Worm (Caenorhabditis elegans) whole organism, L3 larva: ENCODE measurements around the gene rps-14.
A peak's percentile ranks its signal among the peaks of the same experiment; 100 is the strongest.

Experiments
- R02D3.7 ChIP-seq: fragments of 150-350 bp; optimal IDR thresholded peaks from 2 replicates; lab custom pipeline; 2014; ENCODE audit warnings: missing biosample characterization, missing genetic modification characterization
- ZK546.5 ChIP-seq: sonication (generic microtip); optimal IDR thresholded peaks from 2 replicates; lab custom pipeline; 2017; ENCODE audit warnings: missing biosample characterization, missing genetic modification characterization
- ama-1 ChIP-seq: fragments of 150-350 bp; optimal IDR thresholded peaks from 2 replicates; lab custom pipeline; 2018
- ceh-28 ChIP-seq: fragments of 150-350 bp; optimal IDR thresholded peaks from 2 replicates; lab custom pipeline; 2014; ENCODE audit warnings: missing biosample characterization, missing genetic modification reagents, missing genetic modification characterization
- ceh-9 ChIP-seq: sonication (generic microtip); optimal IDR thresholded peaks from 2 replicates; lab custom pipeline; 2018; ENCODE audit warnings: missing biosample characterization, missing genetic modification characterization
- daf-12 ChIP-seq: fragments of 150-350 bp; optimal IDR thresholded peaks from 2 replicates; lab custom pipeline; 2014; ENCODE audit warnings: missing biosample characterization, missing genetic modification reagents, missing genetic modification characterization
- egl-27 ChIP-seq: sonication (generic microtip); optimal IDR thresholded peaks from 4 replicates; lab custom pipeline; 2017; ENCODE audit warnings: missing biosample characterization, missing genetic modification reagents, missing genetic modification characterization
- egl-5 ChIP-seq: fragments of 150-350 bp; optimal IDR thresholded peaks from 2 replicates; lab custom pipeline; 2017; ENCODE audit warnings: missing biosample characterization, missing genetic modification reagents, missing genetic modification characterization, inconsistent platforms
- elt-1 ChIP-seq: fragments of 150-350 bp; optimal IDR thresholded peaks from 2 replicates; lab custom pipeline; 2014; ENCODE audit warnings: missing biosample characterization, missing genetic modification characterization
- elt-2 ChIP-seq: sonication (generic microtip); optimal IDR thresholded peaks from 2 replicates; lab custom pipeline; 2016; ENCODE audit warnings: missing genetic modification reagents, mild to moderate bottlenecking, missing genetic modification characterization, missing compliant biosample characterization
- elt-3 ChIP-seq, 3 experiments: fragments of 150-350 bp in 1 of 3; sonication (generic microtip) in 2 of 3; optimal IDR thresholded peaks; 2 replicates in 2 of 3; 4 replicates in 1 of 3; lab custom pipeline; 2014 to 2017; ENCODE audit warnings: missing biosample characterization in 3 of 3, missing genetic modification characterization in 3 of 3
- fkh-10 ChIP-seq: sonication (generic microtip); optimal IDR thresholded peaks from 2 replicates; lab custom pipeline; 2017; ENCODE audit warnings: missing biosample characterization, missing genetic modification reagents, missing genetic modification characterization
- fkh-2 ChIP-seq: fragments of 150-350 bp; optimal IDR thresholded peaks from 2 replicates; lab custom pipeline; 2014; ENCODE audit warnings: missing biosample characterization, missing genetic modification reagents, missing genetic modification characterization
- fos-1 ChIP-seq: fragments of 150-350 bp; optimal IDR thresholded peaks from 2 replicates; lab custom pipeline; 2014; ENCODE audit warnings: missing biosample characterization, missing genetic modification characterization
- lin-15B ChIP-seq: fragments of 150-350 bp; optimal IDR thresholded peaks from 2 replicates; lab custom pipeline; 2014; ENCODE audit warnings: missing biosample characterization, missing genetic modification characterization
- lsy-12 ChIP-seq: sonication (generic microtip); optimal IDR thresholded peaks from 2 replicates; lab custom pipeline; 2016; ENCODE audit warnings: mild to moderate bottlenecking, missing genetic modification characterization, missing compliant biosample characterization
- mdl-1 ChIP-seq: fragments of 150-350 bp; optimal IDR thresholded peaks from 2 replicates; lab custom pipeline; 2014; ENCODE audit warnings: missing biosample characterization, missing genetic modification characterization
- mml-1 ChIP-seq: fragments of 150-350 bp; sonication (generic microtip); optimal IDR thresholded peaks from 3 replicates; lab custom pipeline; 2014; ENCODE audit warnings: missing biosample characterization, missing genetic modification characterization
- nfya-1 ChIP-seq: sonication (generic microtip); optimal IDR thresholded peaks from 2 replicates; lab custom pipeline; 2017; ENCODE audit warnings: missing genetic modification characterization, mild to moderate bottlenecking, missing compliant biosample characterization, antibody characterized with exemption, moderate library complexity; ENCODE audit not compliant: insufficient read depth
- nhr-11 ChIP-seq: fragments of 150-350 bp; optimal IDR thresholded peaks from 2 replicates; lab custom pipeline; 2014; ENCODE audit warnings: missing biosample characterization, missing genetic modification characterization
- nhr-12 ChIP-seq: fragments of 150-350 bp; optimal IDR thresholded peaks from 2 replicates; lab custom pipeline; 2014; ENCODE audit warnings: missing biosample characterization, missing genetic modification characterization
- nhr-23 ChIP-seq: fragments of 150-350 bp; optimal IDR thresholded peaks from 2 replicates; lab custom pipeline; 2014; ENCODE audit warnings: missing biosample characterization, missing genetic modification reagents, missing genetic modification characterization
- nhr-25 ChIP-seq: sonication (generic microtip); optimal IDR thresholded peaks from 2 replicates; lab custom pipeline; 2017; ENCODE audit warnings: missing biosample characterization, missing genetic modification characterization
- nhr-28 ChIP-seq: fragments of 150-350 bp; optimal IDR thresholded peaks from 2 replicates; lab custom pipeline; 2014; ENCODE audit warnings: missing biosample characterization, missing genetic modification characterization
- nhr-43 ChIP-seq: sonication (generic microtip); optimal IDR thresholded peaks from 2 replicates; lab custom pipeline; 2016; ENCODE audit warnings: mild to moderate bottlenecking, missing genetic modification characterization, missing compliant biosample characterization; ENCODE audit not compliant: poor library complexity, severe bottlenecking
- nhr-67 ChIP-seq: fragments of 150-350 bp; optimal IDR thresholded peaks from 2 replicates; lab custom pipeline; 2014; ENCODE audit warnings: missing biosample characterization, missing genetic modification characterization
- nhr-76 ChIP-seq: fragments of 150-350 bp; sonication (generic microtip); optimal IDR thresholded peaks from 5 replicates; lab custom pipeline; 2014; ENCODE audit warnings: missing biosample characterization, missing genetic modification characterization
- nhr-77 ChIP-seq: fragments of 150-350 bp; optimal IDR thresholded peaks from 2 replicates; lab custom pipeline; 2014; ENCODE audit warnings: missing biosample characterization, missing genetic modification characterization
- pha-4 ChIP-seq: fragments of 150-350 bp; optimal IDR thresholded peaks from 2 replicates; lab custom pipeline; 2014; ENCODE audit warnings: missing biosample characterization, missing genetic modification reagents, missing genetic modification characterization
- pqm-1 ChIP-seq: fragments of 150-350 bp; optimal IDR thresholded peaks from 2 replicates; lab custom pipeline; 2017; ENCODE audit warnings: missing biosample characterization, missing genetic modification characterization, inconsistent platforms
- sea-2 ChIP-seq: fragments of 150-350 bp; sonication (generic microtip); optimal IDR thresholded peaks from 4 replicates; lab custom pipeline; 2014; ENCODE audit warnings: missing biosample characterization, missing genetic modification reagents, missing genetic modification characterization
- skn-1 ChIP-seq: fragments of 150-350 bp; optimal IDR thresholded peaks from 2 replicates; lab custom pipeline; 2014; ENCODE audit warnings: missing biosample characterization, missing genetic modification characterization
- snpc-4 ChIP-seq: fragments of 150-350 bp; optimal IDR thresholded peaks from 2 replicates; lab custom pipeline; 2014; ENCODE audit warnings: missing biosample characterization, missing genetic modification characterization
- tbx-2 ChIP-seq: sonication (generic microtip); optimal IDR thresholded peaks from 2 replicates; lab custom pipeline; 2016; ENCODE audit warnings: mild to moderate bottlenecking, missing genetic modification characterization, missing compliant biosample characterization
- unc-39 ChIP-seq: sonication (generic microtip); optimal IDR thresholded peaks from 4 replicates; lab custom pipeline; 2017; ENCODE audit warnings: missing biosample characterization, missing genetic modification characterization
- unc-62 ChIP-seq: fragments of 150-350 bp; sonication (generic microtip); optimal IDR thresholded peaks from 4 replicates; lab custom pipeline; 2014; ENCODE audit warnings: missing biosample characterization, missing genetic modification reagents, missing genetic modification characterization
- zag-1 ChIP-seq: fragments of 150-350 bp; optimal IDR thresholded peaks from 2 replicates; lab custom pipeline; 2014; ENCODE audit warnings: missing biosample characterization, missing genetic modification characterization
- ztf-11 ChIP-seq: fragments of 150-350 bp; optimal IDR thresholded peaks from 2 replicates; lab custom pipeline; 2014; ENCODE audit warnings: missing biosample characterization, missing genetic modification characterization
- ztf-4 ChIP-seq: fragments of 150-350 bp; optimal IDR thresholded peaks from 2 replicates; lab custom pipeline; 2014; ENCODE audit warnings: missing biosample characterization, missing genetic modification characterization

Gene rps-14

DNA sequence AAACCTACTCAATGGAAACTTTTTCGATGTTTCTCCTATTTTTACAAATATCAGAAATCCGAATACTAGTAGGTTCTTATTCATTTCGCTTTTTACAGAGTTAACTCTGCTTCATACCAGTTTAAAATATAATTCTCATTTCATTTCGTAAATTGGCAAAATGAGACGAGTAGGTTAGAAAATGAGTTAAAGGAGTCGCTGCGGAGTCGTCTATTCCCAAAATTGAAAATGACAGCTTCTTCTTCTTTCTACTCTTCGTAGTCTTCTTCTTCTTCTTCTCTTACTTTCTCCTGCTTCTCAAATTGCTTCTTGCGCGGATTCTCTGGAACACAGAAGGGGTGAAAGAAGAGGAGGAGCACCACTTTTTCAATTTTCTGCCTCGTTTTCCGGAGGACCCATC, 34.6 kb downstream of the rps-14 start, which contains the start of gene glr-2:
glr-2 (minus strand) TSS at position 211 of the 400 bp plus-strand sequence.
- TF ChIP-seq skn-1 (tag; lab: Kevin White, UChicago), result no peak
- TF ChIP-seq ZK546.5 (tag; lab: Kevin White, UChicago), result no peak
- no peak for TF ChIP-seq elt-1 (tag; lab: Kevin White, UChicago)
- no peak for TF ChIP-seq nhr-23 (tag; lab: Kevin White, UChicago)
- TF ChIP-seq nhr-25 (tag; lab: Kevin White, UChicago), result no peak
- no peak for TF ChIP-seq nhr-67 (tag; lab: Kevin White, UChicago)
- no peak for TF ChIP-seq nhr-28 (tag; lab: Kevin White, UChicago)
- no peak for TF ChIP-seq fkh-2 (tag; lab: Kevin White, UChicago)
- TF ChIP-seq nhr-11 (tag; lab: Kevin White, UChicago), result no peak
- no peak for TF ChIP-seq elt-3 (tag; optimal IDR thresholded peaks at IDR 0.05; lab: Kevin White, UChicago)
- TF ChIP-seq fkh-10 (GFP tag; lab: Kevin White, UChicago), result no peak
- no peak for TF ChIP-seq unc-62 (GFP tag; lab: Kevin White, UChicago)
- no peak for TF ChIP-seq ama-1 (lab: Kevin White, UChicago)
- no peak for TF ChIP-seq nhr-12
- TF ChIP-seq zag-1 (tag; lab: Kevin White, UChicago), result no peak
- TF ChIP-seq elt-2 (tag; lab: Kevin White, UChicago), result no peak

DNA sequence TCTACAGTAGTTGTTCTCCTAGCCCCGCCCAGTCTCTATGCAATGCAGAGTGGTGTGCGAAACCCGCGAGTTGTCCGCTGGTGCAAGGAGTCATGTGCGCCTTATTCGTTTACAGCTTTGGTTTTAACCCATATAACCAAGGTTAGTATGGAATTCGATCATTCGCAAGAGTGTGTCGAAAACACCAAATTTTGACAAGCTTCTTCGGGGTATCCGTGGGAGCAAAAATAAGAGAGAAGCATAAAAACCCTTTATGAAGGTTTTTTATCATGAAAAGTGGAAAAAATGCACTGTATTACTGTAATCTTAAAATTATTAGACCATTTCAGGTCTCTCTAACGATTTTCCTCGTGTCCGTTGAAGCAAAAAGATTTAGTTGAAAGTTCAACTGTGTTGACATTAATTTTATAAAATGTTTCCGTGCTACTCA, 37.2 kb downstream of the rps-14 start:
- TF ChIP-seq ztf-4 (tag; lab: Kevin White, UChicago) (no peak), nhr-11 (tag; lab: Kevin White, UChicago) (no peak), pqm-1 (tag; lab: Kevin White, UChicago) (peak; percentile 45), tbx-2 (tag; lab: Kevin White, UChicago) (no peak), mml-1 (tag; lab: Kevin White, UChicago) (no peak), nhr-25 (tag; lab: Kevin White, UChicago) (peak; percentile 11), nhr-67 (tag; lab: Kevin White, UChicago) (no peak), fos-1 (tag; lab: Kevin White, UChicago) (no peak), nhr-76 (tag; lab: Kevin White, UChicago) (no peak), snpc-4 (peak; percentile 97), daf-12 (tag; lab: Kevin White, UChicago) (no peak), unc-39 (tag; lab: Kevin White, UChicago) (no peak), ama-1 (lab: Kevin White, UChicago) (peak; percentile 76), elt-2 (tag; lab: Kevin White, UChicago) (peak; percentile 26), fkh-10 (GFP tag; lab: Kevin White, UChicago) (no peak), ceh-9 (tag; lab: Kevin White, UChicago) (no peak), nfya-1 (peak; percentile 43), skn-1 (tag; lab: Kevin White, UChicago) (no peak)

DNA sequence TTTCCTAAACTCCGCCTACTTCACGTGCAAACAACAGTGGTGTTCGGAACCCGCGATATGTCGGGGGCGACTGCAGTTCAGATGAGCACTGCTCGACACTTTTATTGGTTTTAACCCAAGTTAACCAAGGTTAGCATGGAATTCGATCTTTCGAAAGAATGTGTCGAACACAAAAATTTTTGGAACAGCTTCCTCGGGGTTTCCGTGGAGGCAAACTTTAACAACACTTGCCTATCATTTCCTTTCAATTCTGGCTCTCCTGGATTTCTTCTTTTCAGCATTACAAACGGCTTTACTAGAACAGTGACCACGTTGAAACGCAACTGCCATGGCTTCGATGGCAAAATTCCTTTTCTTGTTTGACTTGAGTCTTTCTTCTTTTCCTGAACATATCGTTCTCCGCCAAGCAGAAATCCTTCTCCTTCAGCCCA, 38.1 kb downstream of the rps-14 start:
- TF ChIP-seq nhr-77 (tag; lab: Kevin White, UChicago) (peak; percentile 62), lsy-12 (tag; lab: Kevin White, UChicago) (peak; percentile 55), egl-27 (tag; lab: Kevin White, UChicago) (peak; percentile 78), lin-15B (tag; lab: Kevin White, UChicago) (peak; percentile 8), ceh-28 (peak; percentile 42), skn-1 (tag; lab: Kevin White, UChicago) (peak; percentile 36), nhr-11 (tag; lab: Kevin White, UChicago) (no peak), snpc-4 (peak; percentile 98), pqm-1 (tag; lab: Kevin White, UChicago) (peak; percentile 62), zag-1 (tag; lab: Kevin White, UChicago) (no peak), R02D3.7 (peak; percentile 31), elt-2 (tag; lab: Kevin White, UChicago) (peak; percentile 80), nhr-12 (no peak), pha-4 (tag; lab: Kevin White, UChicago) (peak; percentile 51), elt-3 (tag; optimal IDR thresholded peaks at IDR 0.05; lab: Kevin White, UChicago) (peak in 1 of 3 experiments; percentile 3), ama-1 (lab: Kevin White, UChicago) (peak; percentile 91), nfya-1 (peak; percentile 61), nhr-25 (tag; lab: Kevin White, UChicago) (no peak)

DNA sequence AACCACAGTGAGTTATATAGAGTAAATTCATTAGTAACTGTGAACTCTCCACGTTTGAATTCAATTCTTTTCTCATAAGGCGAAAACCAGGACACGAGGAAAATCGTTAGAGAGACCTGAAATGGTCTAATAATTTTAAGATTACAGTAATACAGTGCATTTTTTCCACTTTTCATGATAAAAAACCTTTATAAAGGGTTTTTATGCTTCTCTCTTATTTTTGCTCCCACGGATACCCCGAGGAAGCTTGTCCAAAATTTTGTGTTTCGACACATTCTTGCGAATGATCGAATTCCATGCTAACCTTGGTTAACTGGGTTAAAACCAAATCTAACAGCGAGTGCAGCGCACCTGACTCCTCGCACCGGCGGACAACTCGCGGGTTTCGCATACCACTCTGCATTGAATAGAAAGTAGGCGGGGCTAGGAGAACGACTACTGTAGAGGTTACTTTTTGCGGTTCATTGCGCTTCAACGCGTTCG, 39.1 kb downstream of the rps-14 start:
- TF ChIP-seq pqm-1 (tag; lab: Kevin White, UChicago), result peak; percentile 4
- peak; percentile 96 for TF ChIP-seq snpc-4
- TF ChIP-seq nfya-1, result peak; percentile 72
- TF ChIP-seq ama-1 (lab: Kevin White, UChicago), result peak; percentile 25
- no peak for TF ChIP-seq egl-5 (tag; lab: Kevin White, UChicago)
- peak; percentile 43 for TF ChIP-seq nhr-43 (tag; lab: Kevin White, UChicago)
- TF ChIP-seq tbx-2 (tag; lab: Kevin White, UChicago), result peak; percentile 11
- no peak for TF ChIP-seq ztf-11 (tag; lab: Kevin White, UChicago)
- TF ChIP-seq zag-1 (tag; lab: Kevin White, UChicago), result no peak
- no peak for TF ChIP-seq mdl-1 (tag; lab: Kevin White, UChicago)
- peak; percentile 17 for TF ChIP-seq elt-2 (tag; lab: Kevin White, UChicago)
- TF ChIP-seq sea-2 (GFP tag; lab: Kevin White, UChicago), result no peak
- TF ChIP-seq lsy-12 (tag; lab: Kevin White, UChicago), result peak; percentile 20
- TF ChIP-seq fos-1 (tag; lab: Kevin White, UChicago), result no peak
- peak; percentile 31 for TF ChIP-seq R02D3.7
- TF ChIP-seq nhr-25 (tag; lab: Kevin White, UChicago), result peak; percentile 70
